Fruit fly (Drosophila melanogaster) whole organism, prepupa: Measurements from ENCODE around the gene CG14421.

Experiments
- CG10631 ChIP-seq: fragments of 200-800 bp; sonication (Bioruptor generic); optimal IDR thresholded peaks from 2 replicates; lab custom pipeline; 2016; ENCODE audit warnings: missing biosample characterization, missing genetic modification characterization
- CG10669 ChIP-seq: fragments of 200-800 bp; sonication (Bioruptor generic); optimal IDR thresholded peaks from 3 replicates; lab custom pipeline; 2018; ENCODE audit warnings: missing biosample characterization, mild to moderate bottlenecking, missing genetic modification characterization, moderate library complexity
- CG15336 ChIP-seq: fragments of 200-800 bp; sonication (Bioruptor generic); IDR thresholded peaks from 2 replicates; pipeline ENCODE4 v1.3.6; 2022; ENCODE audit warnings: missing biosample characterization, missing genetic modification characterization
- CG16779 ChIP-seq: fragments of 200-800 bp; sonication (Bioruptor generic); optimal IDR thresholded peaks from 3 replicates; lab custom pipeline; 2017; ENCODE audit warnings: missing biosample characterization, mild to moderate bottlenecking, missing genetic modification characterization
- CG3032 ChIP-seq: fragments of 200-800 bp; optimal IDR thresholded peaks from 2 replicates; lab custom pipeline; 2019; ENCODE audit warnings: missing biosample characterization, mild to moderate bottlenecking, missing genetic modification characterization, moderate library complexity
- CG31627 ChIP-seq: fragments of 200-800 bp; sonication (Bioruptor generic); optimal IDR thresholded peaks from 3 replicates; lab custom pipeline; 2016; ENCODE audit warnings: missing biosample characterization, missing genetic modification characterization
- CG34406 ChIP-seq: fragments of 200-800 bp; sonication (Bioruptor generic); optimal IDR thresholded peaks from 3 replicates; lab custom pipeline; 2016; ENCODE audit warnings: missing biosample characterization, missing genetic modification characterization
- CG6276 ChIP-seq: fragments of 200-800 bp; sonication (Bioruptor generic); optimal IDR thresholded peaks from 2 replicates; lab custom pipeline; 2017; ENCODE audit warnings: missing biosample characterization, mild to moderate bottlenecking, missing genetic modification characterization
- CG6792 ChIP-seq: fragments of 200-800 bp; sonication (Bioruptor generic); optimal IDR thresholded peaks from 3 replicates; lab custom pipeline; 2016; ENCODE audit warnings: missing biosample characterization, missing genetic modification characterization
- CG6854 ChIP-seq: fragments of 200-800 bp; sonication (Bioruptor generic); optimal IDR thresholded peaks from 2 replicates; lab custom pipeline; 2017; ENCODE audit warnings: missing biosample characterization, mild to moderate bottlenecking, missing genetic modification characterization
- CG7368 ChIP-seq: fragments of 200-800 bp; sonication (Bioruptor generic); optimal IDR thresholded peaks from 3 replicates; lab custom pipeline; 2016; ENCODE audit warnings: missing biosample characterization, missing genetic modification characterization
- CG8119 ChIP-seq: fragments of 200-800 bp; sonication (Bioruptor generic); IDR thresholded peaks from 3 replicates; pipeline ENCODE4 v1.3.6; 2022; ENCODE audit warnings: missing biosample characterization, missing genetic modification characterization
- CG8319 ChIP-seq: fragments of 200-800 bp; sonication (Bioruptor generic); optimal IDR thresholded peaks from 3 replicates; lab custom pipeline; 2016; ENCODE audit warnings: missing biosample characterization, missing genetic modification characterization
- CG8632 ChIP-seq: fragments of 200-800 bp; sonication (Bioruptor generic); optimal IDR thresholded peaks from 3 replicates; lab custom pipeline; 2016; ENCODE audit warnings: missing biosample characterization, missing genetic modification characterization
- CG9139 ChIP-seq: fragments of 200-800 bp; sonication (Bioruptor generic); optimal IDR thresholded peaks from 3 replicates; lab custom pipeline; 2017; ENCODE audit warnings: missing biosample characterization, mild to moderate bottlenecking, missing genetic modification characterization
- Eip75B ChIP-seq: fragments of 200-800 bp; sonication (Bioruptor generic); optimal IDR thresholded peaks from 3 replicates; lab custom pipeline; 2016; ENCODE audit warnings: missing biosample characterization, missing genetic modification characterization
- Eip78C ChIP-seq: fragments of 200-800 bp; sonication (Bioruptor generic); peaks from one replicate; lab custom pipeline; 2016; ENCODE audit warnings: missing biosample characterization, missing genetic modification characterization
- Eip93F ChIP-seq: fragments of 200-800 bp; sonication (Bioruptor generic); optimal IDR thresholded peaks from 2 replicates; lab custom pipeline; 2016; ENCODE audit warnings: missing biosample characterization, mild to moderate bottlenecking, missing genetic modification characterization
- Ets21C ChIP-seq: fragments of 200-800 bp; sonication (Bioruptor generic); optimal IDR thresholded peaks from 3 replicates; lab custom pipeline; 2016; ENCODE audit warnings: missing biosample characterization, missing genetic modification characterization
- Gug ChIP-seq: fragments of 200-800 bp; sonication (Bioruptor generic); IDR thresholded peaks from 2 replicates; pipeline ENCODE4 v1.3.6; 2022; ENCODE audit warnings: missing biosample characterization, missing genetic modification characterization
- Hr39 ChIP-seq: fragments of 200-800 bp; sonication (Bioruptor generic); optimal IDR thresholded peaks from 2 replicates; lab custom pipeline; 2016; ENCODE audit warnings: missing biosample characterization, missing genetic modification characterization
- Hr4 ChIP-seq: fragments of 200-800 bp; sonication (Bioruptor generic); optimal IDR thresholded peaks from 3 replicates; lab custom pipeline; 2016; ENCODE audit warnings: missing biosample characterization, missing genetic modification characterization
- OdsH ChIP-seq: fragments of 200-800 bp; sonication (Bioruptor generic); optimal IDR thresholded peaks from 3 replicates; lab custom pipeline; 2016; ENCODE audit warnings: missing biosample characterization, missing genetic modification characterization
- Smox ChIP-seq: fragments of 200-800 bp; sonication (Bioruptor generic); optimal IDR thresholded peaks from 3 replicates; lab custom pipeline; 2016; ENCODE audit warnings: missing biosample characterization, missing genetic modification characterization
- Sox14 ChIP-seq: fragments of 200-800 bp; sonication (Bioruptor generic); optimal IDR thresholded peaks from 3 replicates; lab custom pipeline; 2016; ENCODE audit warnings: missing biosample characterization, missing genetic modification characterization
- eg ChIP-seq: fragments of 200-800 bp; sonication (Bioruptor generic); IDR thresholded peaks from 3 replicates; pipeline ENCODE4 v1.3.6; 2022; ENCODE audit warnings: missing biosample characterization, missing genetic modification characterization
- esn ChIP-seq: fragments of 200-800 bp; sonication (Bioruptor generic); optimal IDR thresholded peaks from 2 replicates; lab custom pipeline; 2016; ENCODE audit warnings: missing biosample characterization, mild to moderate bottlenecking, missing genetic modification characterization, moderate library complexity
- fd59A ChIP-seq: fragments of 200-800 bp; sonication (Bioruptor generic); optimal IDR thresholded peaks from 2 replicates; lab custom pipeline; 2017; ENCODE audit warnings: missing biosample characterization, mild to moderate bottlenecking, missing genetic modification characterization, missing genetic modification reagents
- fkh ChIP-seq: fragments of 200-800 bp; sonication (Bioruptor generic); optimal IDR thresholded peaks from 3 replicates; lab custom pipeline; 2017; ENCODE audit warnings: missing biosample characterization, mild to moderate bottlenecking, missing genetic modification characterization, moderate library complexity
- net ChIP-seq: fragments of 200-800 bp; sonication (Bioruptor generic); optimal IDR thresholded peaks from 3 replicates; lab custom pipeline; 2016; ENCODE audit warnings: missing biosample characterization, missing genetic modification characterization
- pdm3 ChIP-seq: fragments of 200-800 bp; sonication (Bioruptor generic); optimal IDR thresholded peaks from 3 replicates; lab custom pipeline; 2016; ENCODE audit warnings: missing biosample characterization, missing genetic modification characterization
- spab ChIP-seq: fragments of 200-800 bp; sonication (Bioruptor generic); optimal IDR thresholded peaks from 2 replicates; lab custom pipeline; 2017; ENCODE audit warnings: missing biosample characterization, mild to moderate bottlenecking, missing genetic modification characterization, missing genetic modification reagents
- topi ChIP-seq: fragments of 200-800 bp; sonication (Bioruptor generic); optimal IDR thresholded peaks from 3 replicates; lab custom pipeline; 2016; ENCODE audit warnings: missing biosample characterization, missing genetic modification characterization
- vri ChIP-seq: fragments of 200-800 bp; sonication (Bioruptor generic); optimal IDR thresholded peaks from 3 replicates; lab custom pipeline; 2016; ENCODE audit warnings: missing biosample characterization, mild to moderate bottlenecking, missing genetic modification characterization

Gene CG14421

dm6 chrX:2936727-2937126, 4.5 kb upstream of the CG14421 start, which contains the start of gene CG3598:
Gene CG3598, plus strand, starts transcription at chrX:2937027.
- no peak for TF ChIP-seq CG16779 (tag; lab: Kevin White, UChicago)
- TF ChIP-seq CG31627 (GFP tag; lab: Kevin White, UChicago): no peak
- TF ChIP-seq CG8632: no peak
- TF ChIP-seq CG9139 (GFP tag; lab: Kevin White, UChicago): no peak
- TF ChIP-seq CG8319 (GFP tag; lab: Kevin White, UChicago): no peak
- no peak for TF ChIP-seq Eip75B
- TF ChIP-seq spab (GFP tag; lab: Kevin White, UChicago): no peak
- no peak for TF ChIP-seq Hr4
- no peak for TF ChIP-seq CG6854 (GFP tag; lab: Kevin White, UChicago)
- TF ChIP-seq CG10631 (GFP tag; lab: Kevin White, UChicago): no peak
- TF ChIP-seq Eip93F: no peak
- TF ChIP-seq CG6792 (GFP tag; lab: Kevin White, UChicago): no peak
- TF ChIP-seq topi (GFP tag; lab: Kevin White, UChicago): no peak
- no peak for TF ChIP-seq Hr39 (GFP tag; lab: Kevin White, UChicago)
- TF ChIP-seq net (GFP tag; lab: Kevin White, UChicago): no peak
- no peak for TF ChIP-seq CG34406 (GFP tag; lab: Kevin White, UChicago)
- no peak for TF ChIP-seq CG6276
- TF ChIP-seq vri: no peak
- TF ChIP-seq pdm3: no peak

- TF ChIP-seq CG9139 (GFP tag; lab: Kevin White, UChicago) (no peak), Hr4 (no peak), eg (GFP tag; lab: Robert Waterston, UW) (no peak), CG10631 (GFP tag; lab: Kevin White, UChicago) (no peak), CG10669 (GFP tag; lab: Kevin White, UChicago) (no peak), CG7368 (GFP tag; lab: Kevin White, UChicago) (no peak), CG16779 (tag; lab: Kevin White, UChicago) (no peak)
Observed at dm6 chrX:2938556-2938955, 2.7 kb upstream of the CG14421 start, which contains the start of gene CG14420. Gene CG14420, plus strand, starts transcription at chrX:2938856.

dm6 chrX:2943086-2943485, 1.9 kb downstream of the CG14421 start, which contains the start of gene CG14422:
Gene CG14422, plus strand, starts transcription at chrX:2943386.
- TF ChIP-seq Gug (GFP tag; lab: Robert Waterston, UW): no peak
- no peak for TF ChIP-seq Eip93F
- no peak for TF ChIP-seq Hr39 (GFP tag; lab: Kevin White, UChicago)

DNA sequence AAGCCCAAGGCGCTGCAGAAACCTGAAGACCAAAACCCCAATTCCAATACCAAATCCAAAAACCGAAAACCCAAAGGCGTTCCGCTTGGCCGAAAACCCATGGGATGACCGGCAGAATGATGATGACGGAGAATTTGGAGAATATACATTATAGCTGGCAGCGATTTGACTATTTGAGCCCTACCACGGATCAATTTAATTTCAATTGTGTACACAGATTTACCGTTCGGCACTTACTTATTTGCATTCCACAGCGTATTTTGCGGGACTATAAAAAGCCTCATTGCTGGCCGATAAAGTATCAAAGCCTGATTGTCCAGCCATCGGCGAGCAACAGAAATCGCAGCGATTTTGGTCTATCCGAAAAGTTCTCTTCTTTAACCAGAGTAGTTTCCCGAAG, 3.9 kb downstream of the CG14421 start, which contains the start of gene CG14423:
Gene CG14423 (plus strand): TSS at position 301 of the 400 bp plus-strand sequence.
- no peak for TF ChIP-seq CG31627 (GFP tag; lab: Kevin White, UChicago)
- no peak for TF ChIP-seq CG34406 (GFP tag; lab: Kevin White, UChicago)
- no peak for TF ChIP-seq CG9139 (GFP tag; lab: Kevin White, UChicago)
- TF ChIP-seq Ets21C (GFP tag; lab: Kevin White, UChicago): no peak
- no peak for TF ChIP-seq CG8119 (GFP tag; lab: Robert Waterston, UW)
- no peak for TF ChIP-seq fkh (GFP tag; lab: Kevin White, UChicago)
- no peak for TF ChIP-seq spab (GFP tag; lab: Kevin White, UChicago)
- no peak for TF ChIP-seq CG6792 (GFP tag; lab: Kevin White, UChicago)
- no peak for TF ChIP-seq Smox (GFP tag; lab: Kevin White, UChicago)
- TF ChIP-seq Sox14 (GFP tag; lab: Kevin White, UChicago): no peak
- TF ChIP-seq Hr39 (GFP tag; lab: Kevin White, UChicago): no peak
- no peak for TF ChIP-seq esn (GFP tag; lab: Kevin White, UChicago)
- TF ChIP-seq CG15336: no peak
- TF ChIP-seq Eip78C: no peak
- no peak for TF ChIP-seq fd59A
- TF ChIP-seq CG3032: no peak

- TF ChIP-seq CG16779 (tag; lab: Kevin White, UChicago) (no peak), OdsH (GFP tag; lab: Kevin White, UChicago) (no peak), CG3032 (no peak), fkh (GFP tag; lab: Kevin White, UChicago) (no peak), CG15336 (no peak)
- TF ChIP-seq, all 60 proteins: peak for 0
Observed at dm6 chrX:2946794-2947193, 5.6 kb downstream of the CG14421 start, which contains the start of gene CG17959. Gene CG17959, plus strand, starts transcription at chrX:2947094.
